Worm (Caenorhabditis elegans) whole organism, L4/young adult: Measurements from ENCODE around the gene col-147.

ENCODE experiments used
- W03F9.2 ChIP-seq: fragments of 150-350 bp; optimal IDR thresholded peaks from 2 replicates; lab custom pipeline; 2014; ENCODE audit warnings: missing biosample characterization, missing genetic modification characterization
- dao-5 ChIP-seq: sonication (generic microtip); optimal IDR thresholded peaks from 2 replicates; lab custom pipeline; 2016; ENCODE audit warnings: missing genotype, missing genetic modification characterization, moderate library complexity, missing compliant biosample characterization
- him-1 ChIP-seq: sonication (generic microtip); optimal IDR thresholded peaks from 2 replicates; lab custom pipeline; 2016; ENCODE audit warnings: missing genotype, missing genetic modification reagents, missing genetic modification characterization, missing compliant biosample characterization

DNA sequence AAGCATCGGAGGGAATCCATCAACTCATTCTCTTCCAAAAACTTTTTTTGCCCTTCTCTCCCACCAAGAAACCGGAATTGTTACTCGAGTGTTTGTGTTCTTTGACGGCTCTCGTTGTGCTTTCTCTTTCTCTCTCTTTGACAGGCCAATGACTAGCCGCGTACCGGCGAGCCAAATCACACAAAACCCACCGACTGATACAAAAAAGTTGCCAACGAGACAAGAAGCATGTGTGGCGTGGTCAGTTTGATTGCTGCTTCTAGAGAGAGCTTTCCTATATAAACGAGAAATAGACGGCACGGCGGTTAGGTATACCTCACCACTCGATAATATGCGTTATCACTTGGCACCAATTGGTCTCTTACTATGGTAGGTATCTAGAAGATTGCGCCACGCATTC, 17.4 kb downstream of the col-147 start, which contains the start of gene pqn-63:
- TF ChIP-seq him-1 (tag; lab: Kevin White, UChicago) (no peak), dao-5 (tag; lab: Kevin White, UChicago) (no peak), W03F9.2 (tag; lab: Kevin White, UChicago) (no peak)
